Worm (Caenorhabditis elegans): ENCODE measurements around the gene ZK353.9.

Gene ZK353.9

DNA sequence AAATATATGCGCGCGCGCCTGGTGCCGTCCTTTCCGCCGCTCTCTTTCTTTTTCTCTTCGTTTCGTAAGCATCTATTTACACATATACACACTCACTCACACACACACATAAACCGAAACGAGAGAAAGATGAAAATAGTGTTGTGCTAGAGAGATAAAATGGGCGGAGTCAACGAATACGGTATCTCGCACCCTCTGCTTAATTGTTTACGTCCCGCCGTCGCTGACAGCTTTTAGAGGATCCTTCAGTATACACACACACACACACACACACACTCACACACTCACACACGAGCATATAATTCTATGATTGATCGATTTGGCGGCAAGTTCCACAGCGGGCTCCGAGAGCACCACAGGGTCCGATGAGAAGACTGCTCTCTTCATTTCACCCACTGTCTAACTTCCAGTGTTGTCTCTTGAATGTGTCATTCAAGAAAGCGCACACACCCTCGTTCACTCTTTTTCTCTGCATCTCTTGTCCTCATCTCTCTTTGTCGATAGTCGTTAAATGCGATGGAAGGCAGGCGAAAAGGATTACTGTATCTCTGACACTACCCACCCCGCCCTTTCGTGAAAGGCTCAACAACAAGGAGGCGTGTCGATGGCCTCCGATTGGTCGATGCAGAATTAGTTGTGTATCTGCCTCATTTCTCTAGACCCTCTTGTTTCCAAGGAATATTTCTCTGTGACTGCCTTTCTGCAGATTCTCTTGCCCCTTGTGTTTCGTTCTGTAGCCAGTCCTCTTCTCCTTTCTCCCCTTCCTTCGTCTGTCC lies 8.1 kb downstream of the ZK353.9 start (continued):
- TF ChIP-seq nfya-1 (tag; optimal IDR thresholded peaks at IDR 0.05) (peak; percentile 100), odd-2 (tag; optimal IDR thresholded peaks at IDR 0.05) (no peak), ets-4 (tag; optimal IDR thresholded peaks at IDR 0.05) (peak; percentile 50), ahr-1 (tag; optimal IDR thresholded peaks at IDR 0.05) (no peak), unc-86 (tag; optimal IDR thresholded peaks at IDR 0.05) (no peak), eyg-1 (tag; optimal IDR thresholded peaks at IDR 0.05) (peak; percentile 70), sox-2 (GFP tag; IDR thresholded peaks at IDR 0.05) (peak; percentile 61), syd-9 (tag; optimal IDR thresholded peaks at IDR 0.05) (peak; percentile 76), pha-2 (tag; optimal IDR thresholded peaks at IDR 0.05) (peak; percentile 83), ref-2 (tag; optimal IDR thresholded peaks at IDR 0.05) (peak; percentile 65), ttx-3 (tag; optimal IDR thresholded peaks at IDR 0.05) (peak; percentile 19), hlh-30 (tag; optimal IDR thresholded peaks at IDR 0.05; ENCODE audit: insufficient read depth) (peak; percentile 70), sox-4 (tag; optimal IDR thresholded peaks at IDR 0.05) (no peak), pros-1 (tag; optimal IDR thresholded peaks at IDR 0.05) (peak; percentile 44), dve-1 (tag; optimal IDR thresholded peaks at IDR 0.05) (peak; percentile 44), tbx-7 (tag; optimal IDR thresholded peaks at IDR 0.05) (no peak), C38D4.7 (GFP tag; optimal IDR thresholded peaks at IDR 0.05) (no peak)

- TF ChIP-seq pqm-1 (tag; optimal IDR thresholded peaks at IDR 0.05), result no peak
- TF ChIP-seq ceh-14 (tag; optimal IDR thresholded peaks at IDR 0.05), result no peak
- no peak for TF ChIP-seq syd-9 (tag; optimal IDR thresholded peaks at IDR 0.05)
- no peak for TF ChIP-seq dve-1 (tag; optimal IDR thresholded peaks at IDR 0.05)
- TF ChIP-seq ztf-16 (tag; optimal IDR thresholded peaks at IDR 0.05), result no peak
- no peak for TF ChIP-seq ceh-45 (GFP tag; IDR thresholded peaks at IDR 0.05)
- TF ChIP-seq pax-1 (tag; optimal IDR thresholded peaks at IDR 0.05), result no peak
- no peak for TF ChIP-seq C08G9.2 (tag; optimal IDR thresholded peaks at IDR 0.05)
- no peak for TF ChIP-seq unc-3 (GFP tag; conservative IDR thresholded peaks at IDR 0.05)
- no peak for TF ChIP-seq unc-3 (tag; optimal IDR thresholded peaks at IDR 0.05)
- no peak for TF ChIP-seq sox-2 (GFP tag; IDR thresholded peaks at IDR 0.05)
- no peak for TF ChIP-seq gmeb-2 (tag; optimal IDR thresholded peaks at IDR 0.05)
- no peak for TF ChIP-seq T23F11.4 (GFP tag; optimal IDR thresholded peaks at IDR 0.05)
- no peak for TF ChIP-seq pag-3 (tag; optimal IDR thresholded peaks at IDR 0.05; ENCODE audit: borderline replicate concordance)
- no peak for TF ChIP-seq nfya-1 (tag; optimal IDR thresholded peaks at IDR 0.05)
- no peak for TF ChIP-seq ceh-31 (tag; optimal IDR thresholded peaks at IDR 0.05)
- TF ChIP-seq ama-1 (optimal IDR thresholded peaks at IDR 0.05), result no peak
Observed at ce11 chrIII:8417968-8418267, 8.6 kb downstream of the ZK353.9 start, which contains the start of gene sor-1. TSS of gene sor-1 (plus strand) at chrIII:8418168.

DNA sequence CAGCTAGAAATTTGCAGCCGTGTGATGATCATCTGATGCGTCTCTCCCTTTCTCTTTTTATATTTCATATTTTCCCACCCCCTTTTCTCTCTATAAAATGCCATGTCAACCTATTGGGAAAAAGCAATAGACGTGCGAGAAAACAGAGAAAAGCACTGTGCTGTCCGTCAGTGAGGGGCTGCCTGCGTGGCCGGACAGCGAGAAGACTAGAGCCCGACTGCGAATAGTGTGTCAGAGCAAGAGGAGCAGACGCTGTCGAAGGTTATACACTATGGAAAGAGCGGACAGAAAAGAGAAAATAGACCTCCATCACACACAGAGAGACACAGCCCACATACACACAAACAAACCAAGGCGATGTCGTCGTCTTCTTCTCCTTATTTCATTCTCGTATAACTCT lies 15.8 kb downstream of the ZK353.9 start:
- TF ChIP-seq ama-1 (optimal IDR thresholded peaks at IDR 0.05), result no peak
- TF ChIP-seq che-1 (tag; optimal IDR thresholded peaks at IDR 0.05), result no peak
- peak; percentile 59 for TF ChIP-seq ceh-31 (tag; optimal IDR thresholded peaks at IDR 0.05)
- no peak for TF ChIP-seq nhr-11 (tag; optimal IDR thresholded peaks at IDR 0.05)
- TF ChIP-seq npax-4 (tag; optimal IDR thresholded peaks at IDR 0.05), result no peak
- TF ChIP-seq ref-2 (tag; optimal IDR thresholded peaks at IDR 0.05), result peak; percentile 58
- peak; percentile 85 for TF ChIP-seq nfya-1 (tag; optimal IDR thresholded peaks at IDR 0.05)
- no peak for TF ChIP-seq syd-9 (tag; optimal IDR thresholded peaks at IDR 0.05)
- TF ChIP-seq hlh-6 (tag; optimal IDR thresholded peaks at IDR 0.05), result peak; percentile 42
- TF ChIP-seq unc-42 (tag; optimal IDR thresholded peaks at IDR 0.05), result no peak
- peak; percentile 14 for TF ChIP-seq ceh-48 (tag; optimal IDR thresholded peaks at IDR 0.05)
- peak; percentile 32 for TF ChIP-seq F13H6.1 (tag; optimal IDR thresholded peaks at IDR 0.05)
- TF ChIP-seq ets-4 (tag; optimal IDR thresholded peaks at IDR 0.05), result no peak
- TF ChIP-seq sdc-2 (tag; optimal IDR thresholded peaks at IDR 0.05), result peak; percentile 16
- TF ChIP-seq ceh-34 (tag; optimal IDR thresholded peaks at IDR 0.05), result peak; percentile 46
- no peak for TF ChIP-seq pax-1 (tag; optimal IDR thresholded peaks at IDR 0.05)
- TF ChIP-seq T23F11.4 (GFP tag; optimal IDR thresholded peaks at IDR 0.05), result no peak
- peak; percentile 5 for TF ChIP-seq fax-1 (tag; optimal IDR thresholded peaks at IDR 0.05)
- no peak for TF ChIP-seq fkh-10 (GFP tag; optimal IDR thresholded peaks at IDR 0.05)
- TF ChIP-seq tbx-7 (tag; optimal IDR thresholded peaks at IDR 0.05), result no peak
- TF ChIP-seq ceh-14 (tag; optimal IDR thresholded peaks at IDR 0.05), result no peak
- TF ChIP-seq tbx-2 (tag; optimal IDR thresholded peaks at IDR 0.05), result peak; percentile 69
- no peak for TF ChIP-seq ceh-9 (tag; optimal IDR thresholded peaks at IDR 0.05)
- TF ChIP-seq ttx-3 (tag; optimal IDR thresholded peaks at IDR 0.05), result no peak
- TF ChIP-seq unc-55 (GFP tag; optimal IDR thresholded peaks at IDR 0.05), result peak; percentile 40
- TF ChIP-seq odd-2 (tag; optimal IDR thresholded peaks at IDR 0.05), result no peak
- no peak for TF ChIP-seq unc-86 (tag; optimal IDR thresholded peaks at IDR 0.05)
- peak; percentile 51 for TF ChIP-seq elt-2 (tag; optimal IDR thresholded peaks at IDR 0.05)
- TF ChIP-seq ztf-16 (tag; optimal IDR thresholded peaks at IDR 0.05), result no peak
- peak; percentile 59 for TF ChIP-seq ceh-18 (tag; optimal IDR thresholded peaks at IDR 0.05)
- TF ChIP-seq ceh-2 (tag; optimal IDR thresholded peaks at IDR 0.05), result peak; percentile 43
